Fruit fly (Drosophila melanogaster) whole organism, prepupa: Measurements from ENCODE around the gene CG34248.

Experiments
- CG10669 ChIP-seq: fragments of 200-800 bp; sonication (Bioruptor generic); optimal IDR thresholded peaks from 3 replicates; lab custom pipeline; 2018; ENCODE audit warnings: missing biosample characterization, mild to moderate bottlenecking, missing genetic modification characterization, moderate library complexity
- CG11294 ChIP-seq: fragments of 200-800 bp; sonication (Bioruptor generic); IDR thresholded peaks from 2 replicates; pipeline ENCODE4 v1.3.6; 2022; ENCODE audit warnings: missing biosample characterization, missing genetic modification characterization
- CG15336 ChIP-seq: fragments of 200-800 bp; sonication (Bioruptor generic); IDR thresholded peaks from 2 replicates; pipeline ENCODE4 v1.3.6; 2022; ENCODE audit warnings: missing biosample characterization, missing genetic modification characterization
- CG3032 ChIP-seq: fragments of 200-800 bp; optimal IDR thresholded peaks from 2 replicates; lab custom pipeline; 2019; ENCODE audit warnings: missing biosample characterization, mild to moderate bottlenecking, missing genetic modification characterization, moderate library complexity
- CG31627 ChIP-seq: fragments of 200-800 bp; sonication (Bioruptor generic); optimal IDR thresholded peaks from 3 replicates; lab custom pipeline; 2016; ENCODE audit warnings: missing biosample characterization, missing genetic modification characterization
- CG32006 ChIP-seq: fragments of 200-800 bp; sonication (Bioruptor generic); optimal IDR thresholded peaks from 3 replicates; lab custom pipeline; 2017; ENCODE audit warnings: missing biosample characterization, mild to moderate bottlenecking, missing genetic modification characterization
- CG34406 ChIP-seq: fragments of 200-800 bp; sonication (Bioruptor generic); optimal IDR thresholded peaks from 3 replicates; lab custom pipeline; 2016; ENCODE audit warnings: missing biosample characterization, missing genetic modification characterization
- CG6163 ChIP-seq: fragments of 200-800 bp; sonication (Bioruptor generic); IDR thresholded peaks from 3 replicates; pipeline ENCODE4 v1.3.6; 2022; ENCODE audit warnings: missing biosample characterization, missing genetic modification characterization
- CG6276 ChIP-seq: fragments of 200-800 bp; sonication (Bioruptor generic); optimal IDR thresholded peaks from 2 replicates; lab custom pipeline; 2017; ENCODE audit warnings: missing biosample characterization, mild to moderate bottlenecking, missing genetic modification characterization
- CG6808 ChIP-seq: fragments of 200-800 bp; sonication (Bioruptor generic); optimal IDR thresholded peaks from 3 replicates; lab custom pipeline; 2017; ENCODE audit warnings: missing biosample characterization, missing genetic modification characterization, mild to moderate bottlenecking, moderate library complexity, missing genetic modification reagents
- CG6854 ChIP-seq: fragments of 200-800 bp; sonication (Bioruptor generic); optimal IDR thresholded peaks from 2 replicates; lab custom pipeline; 2017; ENCODE audit warnings: missing biosample characterization, mild to moderate bottlenecking, missing genetic modification characterization
- CG8632 ChIP-seq: fragments of 200-800 bp; sonication (Bioruptor generic); optimal IDR thresholded peaks from 3 replicates; lab custom pipeline; 2016; ENCODE audit warnings: missing biosample characterization, missing genetic modification characterization
- Eip78C ChIP-seq: fragments of 200-800 bp; sonication (Bioruptor generic); peaks from one replicate; lab custom pipeline; 2016; ENCODE audit warnings: missing biosample characterization, missing genetic modification characterization
- Ets96B ChIP-seq: fragments of 200-800 bp; optimal IDR thresholded peaks from 2 replicates; lab custom pipeline; 2019; ENCODE audit warnings: missing biosample characterization, mild to moderate bottlenecking, missing genetic modification characterization, moderate library complexity
- Hr38 ChIP-seq: sonication (Bioruptor generic); optimal IDR thresholded peaks from 2 replicates; lab custom pipeline; 2016; ENCODE audit warnings: missing biosample characterization, missing genetic modification characterization
- Hr39 ChIP-seq: fragments of 200-800 bp; sonication (Bioruptor generic); optimal IDR thresholded peaks from 2 replicates; lab custom pipeline; 2016; ENCODE audit warnings: missing biosample characterization, missing genetic modification characterization
- Lpt ChIP-seq: fragments of 200-800 bp; sonication (Bioruptor generic); optimal IDR thresholded peaks from 3 replicates; lab custom pipeline; 2016; ENCODE audit warnings: missing biosample characterization, missing genetic modification characterization
- Met ChIP-seq: fragments of 200-800 bp; sonication (Bioruptor generic); optimal IDR thresholded peaks from 3 replicates; lab custom pipeline; 2016; ENCODE audit warnings: missing biosample characterization, missing genetic modification characterization
- Sox102F ChIP-seq: fragments of 200-800 bp; sonication (Bioruptor generic); optimal IDR thresholded peaks from 2 replicates; lab custom pipeline; 2016; ENCODE audit warnings: missing biosample characterization, mild to moderate bottlenecking, missing genetic modification characterization
- achi ChIP-seq: fragments of 200-800 bp; sonication (Bioruptor generic); optimal IDR thresholded peaks from 3 replicates; lab custom pipeline; 2016; ENCODE audit warnings: missing biosample characterization, missing genetic modification characterization
- acj6 ChIP-seq: fragments of 200-800 bp; sonication (Bioruptor generic); optimal IDR thresholded peaks from 3 replicates; lab custom pipeline; 2016; ENCODE audit warnings: missing biosample characterization, missing genetic modification characterization
- cyc ChIP-seq: fragments of 200-800 bp; sonication (Bioruptor generic); optimal IDR thresholded peaks from 3 replicates; lab custom pipeline; 2016; ENCODE audit warnings: missing biosample characterization, missing genetic modification characterization
- fd59A ChIP-seq: fragments of 200-800 bp; sonication (Bioruptor generic); optimal IDR thresholded peaks from 2 replicates; lab custom pipeline; 2017; ENCODE audit warnings: missing biosample characterization, mild to moderate bottlenecking, missing genetic modification characterization, missing genetic modification reagents
- fkh ChIP-seq: fragments of 200-800 bp; sonication (Bioruptor generic); optimal IDR thresholded peaks from 3 replicates; lab custom pipeline; 2017; ENCODE audit warnings: missing biosample characterization, mild to moderate bottlenecking, missing genetic modification characterization, moderate library complexity
- lz ChIP-seq: fragments of 200-800 bp; sonication (Bioruptor generic); optimal IDR thresholded peaks from 3 replicates; lab custom pipeline; 2016; ENCODE audit warnings: missing biosample characterization, missing genetic modification characterization
- net ChIP-seq: fragments of 200-800 bp; sonication (Bioruptor generic); optimal IDR thresholded peaks from 3 replicates; lab custom pipeline; 2016; ENCODE audit warnings: missing biosample characterization, missing genetic modification characterization
- salr ChIP-seq, 2 experiments: fragments of 200-800 bp; sonication (Bioruptor generic); optimal IDR thresholded peaks; 3 replicates each; lab custom pipeline; 2016 to 2018; ENCODE audit warnings: missing biosample characterization in 2 of 2, missing genetic modification characterization in 2 of 2, mild to moderate bottlenecking in 1 of 2
- spab ChIP-seq: fragments of 200-800 bp; sonication (Bioruptor generic); optimal IDR thresholded peaks from 2 replicates; lab custom pipeline; 2017; ENCODE audit warnings: missing biosample characterization, mild to moderate bottlenecking, missing genetic modification characterization, missing genetic modification reagents
- ss ChIP-seq, 2 experiments: fragments of 200-800 bp; sonication (Bioruptor generic); optimal IDR thresholded peaks; 2 replicates in 1 of 2; 3 replicates in 1 of 2; lab custom pipeline; 2017 to 2018; ENCODE audit warnings: mild to moderate bottlenecking in 2 of 2, missing biosample characterization in 2 of 2, missing genetic modification characterization in 2 of 2, moderate library complexity in 1 of 2
- svp ChIP-seq: fragments of 200-800 bp; sonication (Bioruptor generic); peaks from one replicate; lab custom pipeline; 2016; ENCODE audit warnings: missing biosample characterization, missing genetic modification characterization
- topi ChIP-seq: fragments of 200-800 bp; sonication (Bioruptor generic); optimal IDR thresholded peaks from 3 replicates; lab custom pipeline; 2016; ENCODE audit warnings: missing biosample characterization, missing genetic modification characterization

Gene CG34248

dm6 chr3L:16279171-16279570 is 8.5 kb upstream of the CG34248 start, which contains the start of gene CG13050:
CG13050 (minus strand) TSS chr3L:16279271.
- no peak for TF ChIP-seq topi (GFP tag; lab: Kevin White, UChicago)
- TF ChIP-seq Met (GFP tag; lab: Kevin White, UChicago) = no peak
- no peak for TF ChIP-seq Hr39 (GFP tag; lab: Kevin White, UChicago)
- no peak for TF ChIP-seq salr (GFP tag; optimal IDR thresholded peaks at IDR 0.05; lab: Kevin White, UChicago)
- no peak for TF ChIP-seq acj6 (GFP tag; lab: Kevin White, UChicago)
- no peak for TF ChIP-seq CG11294 (GFP tag; lab: Robert Waterston, UW)
- TF ChIP-seq fkh = no peak
- no peak for TF ChIP-seq spab
- no peak for TF ChIP-seq Sox102F
- TF ChIP-seq CG31627 (GFP tag; lab: Kevin White, UChicago) = no peak
- no peak for TF ChIP-seq net (GFP tag; lab: Kevin White, UChicago)
- TF ChIP-seq CG15336 (GFP tag; lab: Robert Waterston, UW) = no peak
- no peak for TF ChIP-seq fd59A (GFP tag; lab: Kevin White, UChicago)
- no peak for TF ChIP-seq CG6276
- TF ChIP-seq ss (GFP tag; optimal IDR thresholded peaks at IDR 0.05; lab: Kevin White, UChicago) = no peak
- no peak for TF ChIP-seq CG8632 (GFP tag; lab: Kevin White, UChicago)
- TF ChIP-seq CG6854 (GFP tag; lab: Kevin White, UChicago) = no peak

DNA sequence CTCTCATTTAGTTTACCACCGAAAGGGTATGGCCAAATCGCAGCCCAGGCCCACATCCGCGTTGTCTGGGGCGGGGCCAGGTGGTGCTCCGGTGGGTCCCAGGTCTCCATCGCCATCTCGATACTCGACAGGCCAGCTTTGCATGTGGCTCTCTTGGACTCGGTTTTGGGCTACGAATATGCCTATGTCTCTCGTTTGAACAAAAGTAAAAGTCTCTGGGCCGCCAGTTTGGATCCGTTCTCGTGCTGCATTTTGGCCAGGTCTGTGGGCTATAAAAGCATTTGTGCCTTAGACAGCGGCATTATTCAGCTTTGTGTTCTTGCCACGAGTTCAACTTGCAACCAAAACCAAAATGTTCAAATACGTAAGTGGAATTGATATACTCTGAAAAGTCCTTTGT is 6.4 kb upstream of the CG34248 start, which contains the start of gene CG13065:
Gene CG13065 (plus strand): TSS at position 301 of the 400 bp plus-strand sequence.
- TF ChIP-seq Hr38 (GFP tag; lab: Kevin White, UChicago) (no peak), Ets96B (tag; lab: Kevin White, UChicago) (no peak), Eip78C (GFP tag; lab: Kevin White, UChicago) (no peak), fkh (no peak), svp (GFP tag; lab: Kevin White, UChicago) (no peak), CG6163 (GFP tag; lab: Robert Waterston, UW) (no peak), achi (GFP tag; lab: Kevin White, UChicago) (no peak), CG34406 (GFP tag; lab: Kevin White, UChicago) (no peak), ss (GFP tag; optimal IDR thresholded peaks at IDR 0.05; lab: Kevin White, UChicago) (no peak), Lpt (no peak), lz (GFP tag; lab: Kevin White, UChicago) (no peak), Hr39 (GFP tag; lab: Kevin White, UChicago) (no peak)

- TF ChIP-seq spab (peak; percentile 16), CG10669 (GFP tag; lab: Kevin White, UChicago) (peak; percentile 6), svp (GFP tag; lab: Kevin White, UChicago) (peak; percentile 17), Lpt (no peak), Ets96B (tag; lab: Kevin White, UChicago) (peak; percentile 37), Eip78C (GFP tag; lab: Kevin White, UChicago) (peak; percentile 68), CG3032 (tag; lab: Kevin White, UChicago) (peak; percentile 51), lz (GFP tag; lab: Kevin White, UChicago) (no peak), fd59A (GFP tag; lab: Kevin White, UChicago) (peak; percentile 9), CG6808 (GFP tag; lab: Kevin White, UChicago) (peak; percentile 44), cyc (GFP tag; lab: Kevin White, UChicago) (no peak), CG32006 (GFP tag; lab: Kevin White, UChicago) (peak; percentile 20)
- TF ChIP-seq, all 60 proteins: peak for 9
Observed at dm6 chr3L:16275391-16276017, 4.8 kb upstream of the CG34248 start.

DNA sequence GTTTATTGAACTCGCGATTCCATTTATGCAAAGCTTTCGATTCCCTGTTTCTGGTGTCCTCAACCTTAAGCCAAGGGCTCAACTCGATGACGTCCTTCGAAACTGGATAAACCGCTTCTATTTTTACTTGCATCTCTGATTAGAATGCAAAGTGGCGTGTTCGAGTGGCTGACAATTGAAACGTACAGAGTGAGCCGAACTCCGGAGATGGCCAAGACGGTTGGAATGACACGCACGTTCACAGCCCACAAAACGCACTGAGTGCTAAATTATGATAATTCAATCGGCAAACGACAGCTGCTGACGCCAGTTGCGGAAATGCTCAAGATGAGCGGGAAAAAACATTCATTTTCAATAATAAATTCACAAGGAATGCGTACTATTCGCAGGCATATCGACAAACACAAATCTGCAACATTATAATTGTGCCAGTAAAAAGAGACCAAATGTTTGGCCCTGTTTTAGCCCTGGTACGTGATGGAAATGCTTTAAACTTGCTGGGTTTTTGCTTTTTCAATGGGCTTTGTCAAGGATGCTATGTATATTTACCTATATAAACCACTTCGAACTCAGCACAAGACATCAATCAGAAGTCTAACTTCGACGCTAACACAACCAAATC is 1.7 kb upstream of the CG34248 start, which contains the start of gene CG13066:
Gene CG13066 (plus strand): TSS at position 572 of the 622 bp plus-strand sequence.
- TF ChIP-seq CG11294 (GFP tag; lab: Robert Waterston, UW) = no peak
- TF ChIP-seq ss (GFP tag; optimal IDR thresholded peaks at IDR 0.05; lab: Kevin White, UChicago) = peak in 1 of 2 experiments; percentile 79
